Fruit fly (Drosophila melanogaster) whole organism: ENCODE results near the gene CG42374.

Experiments
- CG8478 ChIP-seq: fragments of >200 bp; optimal IDR thresholded peaks from 2 replicates; lab custom pipeline; 2018; ENCODE audit warnings: inconsistent platforms
- EcR ChIP-seq, 2 experiments: fragments of >200 bp; optimal IDR thresholded peaks; 2 replicates each; lab custom pipeline; 2017; ENCODE audit warnings: missing biosample characterization in 2 of 2, missing genetic modification characterization in 2 of 2, missing genetic modification reagents in 2 of 2
- pan ChIP-seq: fragments of >200 bp; optimal IDR thresholded peaks from 2 replicates; lab custom pipeline; 2017
- usp ChIP-seq: fragments of >200 bp; optimal IDR thresholded peaks from 2 replicates; lab custom pipeline; 2017; ENCODE audit warnings: missing biosample characterization, missing genetic modification characterization, mixed read lengths

DNA sequence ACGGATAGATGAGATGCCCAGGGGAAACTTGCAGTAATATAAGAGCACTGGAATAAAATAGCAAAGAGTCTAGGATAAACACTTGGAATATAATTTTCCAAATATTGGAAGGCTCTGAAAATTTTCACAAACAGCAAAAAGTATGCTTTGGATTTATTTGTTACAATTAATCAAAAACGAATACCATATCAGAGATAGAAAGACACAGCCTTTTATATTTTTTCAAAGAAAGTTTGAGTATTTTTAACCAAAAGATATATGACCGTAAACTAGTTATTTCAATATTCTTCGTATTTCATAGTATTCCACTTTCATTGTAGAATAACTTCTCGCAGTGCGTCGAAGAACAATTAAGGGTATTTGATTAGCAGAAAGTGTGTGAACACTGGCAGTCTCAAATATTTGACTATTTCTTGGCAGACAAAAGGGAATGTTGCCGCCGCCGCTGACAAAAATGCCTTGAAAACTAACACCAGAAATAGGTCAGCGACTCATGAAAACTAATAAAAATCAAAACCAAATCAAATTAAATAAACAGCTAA lies 34.6 kb upstream of the CG42374 start:
- no peak for TF ChIP-seq CG8478 (lab: Kevin White, UChicago)
- no peak for TF ChIP-seq EcR (GFP tag; optimal IDR thresholded peaks at IDR 0.05; lab: Kevin White, UChicago)
- TF ChIP-seq pan (lab: Kevin White, UChicago): no peak
- no peak for TF ChIP-seq usp (GFP tag; lab: Kevin White, UChicago)
